Worm (Caenorhabditis elegans): ENCODE measurements around the gene T27E9.6.

- TF ChIP-seq snpc-4 (tag; optimal IDR thresholded peaks at IDR 0.05) (no peak), unc-39 (tag; optimal IDR thresholded peaks at IDR 0.05) (no peak), R02D3.7 (tag; optimal IDR thresholded peaks at IDR 0.05) (no peak), fos-1 (tag; optimal IDR thresholded peaks at IDR 0.05) (no peak), mdl-1 (tag; optimal IDR thresholded peaks at IDR 0.05) (no peak), ceh-16 (tag; optimal IDR thresholded peaks at IDR 0.05) (no peak), nhr-129 (tag; optimal IDR thresholded peaks at IDR 0.05) (no peak), ama-1 (optimal IDR thresholded peaks at IDR 0.05) (no peak), unc-62 (GFP tag; optimal IDR thresholded peaks at IDR 0.05) (no peak), ztf-11 (tag; optimal IDR thresholded peaks at IDR 0.05) (no peak)
Observed at ce11 chrIII:13518437-13518836, 41.9 kb upstream of the T27E9.6 start.
